Fruit fly (Drosophila melanogaster): Measurements from ENCODE around the gene Ptp61F.

- peak; percentile 81 for TF ChIP-seq Tbp (GFP tag; optimal IDR thresholded peaks at IDR 0.05)
- TF ChIP-seq CG30020 (tag; optimal IDR thresholded peaks at IDR 0.05), result no peak
- no peak for TF ChIP-seq gfzf (GFP tag; optimal IDR thresholded peaks at IDR 0.05)
- peak; percentile 19 for TF ChIP-seq twi (tag; optimal IDR thresholded peaks at IDR 0.05)
- no peak for TF ChIP-seq sens-2 (GFP tag; IDR thresholded peaks at IDR 0.05)
- TF ChIP-seq NK7.1 (GFP tag; optimal IDR thresholded peaks at IDR 0.05), result no peak
These were observed 11.5 kb downstream of the Ptp61F start, which contains the start of gene rho for dm6 chr3L:1463547-1463946.

Measured in whole organism, embryonic.